Comparison of ENCODE assay signal across 1 fruit fly cellular context in the genomic region with DNA sequence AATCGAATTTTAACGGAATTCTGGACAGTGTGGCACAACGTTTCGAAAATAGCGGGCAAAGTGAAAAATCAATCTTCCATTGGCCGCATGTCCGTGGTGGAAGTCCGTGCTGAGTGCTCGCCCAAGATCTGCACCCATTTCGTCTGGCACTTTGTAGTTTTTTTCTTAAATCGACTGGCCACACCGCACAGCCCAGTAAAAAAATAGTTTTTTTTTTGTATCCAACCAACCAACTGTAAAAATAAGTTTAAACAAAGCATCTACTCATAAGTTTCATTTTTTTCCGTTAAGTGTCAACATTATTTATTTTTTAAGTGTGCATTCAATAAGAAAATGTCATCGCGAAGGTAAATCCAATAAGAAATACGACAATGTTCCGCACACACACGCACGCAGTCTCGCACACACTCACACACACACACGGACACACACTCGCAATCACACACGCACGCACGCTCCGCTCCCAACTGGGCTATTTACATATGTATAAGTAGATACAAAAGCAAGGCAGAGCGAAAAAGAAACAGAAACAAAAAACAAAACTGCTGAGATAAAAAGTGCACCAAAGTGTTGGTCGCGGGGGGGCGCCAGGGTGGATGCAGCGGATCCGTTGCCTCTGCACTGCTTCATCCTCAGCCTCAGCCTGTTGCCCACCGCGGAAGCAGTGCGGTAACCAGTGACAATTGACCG.
TF ChIP-seq lines count a peak whose summit lies in the region.

A gene (plus strand): TSS at position 163 of the 690 bp plus-strand sequence.

TF ChIP-seq in whole organism, embryonic, 481 proteins besides CTCF, POLR2A, EP300 and RAD21 (continued from another document and continues in another):
- TF ChIP-seq Mrtf (GFP tag; IDR thresholded peaks at IDR 0.05; lab: Robert Waterston, UW) (0 out of 3 replicates have a peak, but pooled peaks have one; percentile 15), CG32767 (GFP tag; IDR thresholded peaks at IDR 0.05; lab: Robert Waterston, UW) (no peak), CG12299 (tag; optimal IDR thresholded peaks at IDR 0.05; lab: Kevin White, UChicago) (no peak), Drgx (GFP tag; IDR thresholded peaks at IDR 0.05; lab: Robert Waterston, UW) (peak; percentile 86), Blimp-1 (GFP tag; optimal IDR thresholded peaks at IDR 0.05; lab: Kevin White, UChicago) (peak; percentile 29), sc (optimal IDR thresholded peaks at IDR 0.05; lab: Kevin White, UChicago) (no peak), sc (GFP tag; optimal IDR thresholded peaks at IDR 0.05; lab: Kevin White, UChicago) (no peak), CG10462 (GFP tag; optimal IDR thresholded peaks at IDR 0.05; lab: Kevin White, UChicago) (no peak), Hsf (GFP tag; optimal IDR thresholded peaks at IDR 0.05; lab: Kevin White, UChicago) (peak; percentile 57), MESR4 (GFP tag; optimal IDR thresholded peaks at IDR 0.05; lab: Kevin White, UChicago) (peak; percentile 91), Bteb2 (GFP tag; optimal IDR thresholded peaks at IDR 0.05; lab: Kevin White, UChicago) (peak; percentile 57), ERR (GFP tag; optimal IDR thresholded peaks at IDR 0.05; lab: Kevin White, UChicago) (peak; percentile 19), slp2 (GFP tag; optimal IDR thresholded peaks at IDR 0.05; lab: Kevin White, UChicago) (no peak), dan (GFP tag; IDR thresholded peaks at IDR 0.05; lab: Robert Waterston, UW) (no peak), CG4730 (GFP tag; IDR thresholded peaks at IDR 0.05; lab: Robert Waterston, UW) (no peak), CG9727 (GFP tag; optimal IDR thresholded peaks at IDR 0.05; lab: Kevin White, UChicago) (peak; percentile 2), CG17829 (tag; optimal IDR thresholded peaks at IDR 0.05; lab: Kevin White, UChicago) (no peak), C15 (GFP tag; IDR thresholded peaks at IDR 0.05; lab: Robert Waterston, UW) (no peak), CG15011 (GFP tag; optimal IDR thresholded peaks at IDR 0.05; lab: Kevin White, UChicago) (no peak), mam (GFP tag; optimal IDR thresholded peaks at IDR 0.05; lab: Kevin White, UChicago) (peak; percentile 59), CG7745 (tag; optimal IDR thresholded peaks at IDR 0.05; lab: Kevin White, UChicago) (no peak), NK7.1 (GFP tag; optimal IDR thresholded peaks at IDR 0.05; lab: Kevin White, UChicago) (no peak), CG1602 (GFP tag; optimal IDR thresholded peaks at IDR 0.05; lab: Kevin White, UChicago) (no peak), wdn (GFP tag; IDR thresholded peaks at IDR 0.05; lab: Robert Waterston, UW) (no peak), CG18599 (GFP tag; optimal IDR thresholded peaks at IDR 0.05; lab: Kevin White, UChicago) (peak; percentile 31), CG1024 (GFP tag; IDR thresholded peaks at IDR 0.05; lab: Robert Waterston, UW) (no peak), NFAT (GFP tag; IDR thresholded peaks at IDR 0.05; lab: Robert Waterston, UW) (0 out of 2 replicates have a peak, but pooled peaks have one; percentile 14), CG12236 (GFP tag; optimal IDR thresholded peaks at IDR 0.05; lab: Kevin White, UChicago) (no peak), YL-1 (GFP tag; optimal IDR thresholded peaks at IDR 0.05; lab: Kevin White, UChicago) (peak; percentile 72), CG10366 (GFP tag; IDR thresholded peaks at IDR 0.05; lab: Robert Waterston, UW) (peak; percentile 34), CG14710 (tag; optimal IDR thresholded peaks at IDR 0.05; lab: Kevin White, UChicago) (peak; percentile 65), CG4328 (GFP tag; optimal IDR thresholded peaks at IDR 0.05; lab: Kevin White, UChicago) (no peak), Lim3 (GFP tag; IDR thresholded peaks at IDR 0.05; lab: Robert Waterston, UW) (no peak), ATbp (GFP tag; optimal IDR thresholded peaks at IDR 0.05; lab: Kevin White, UChicago) (no peak), CG31365 (tag; optimal IDR thresholded peaks at IDR 0.05; lab: Kevin White, UChicago) (peak; percentile 91), row (GFP tag; IDR thresholded peaks at IDR 0.05; lab: Robert Waterston, UW) (no peak), CG13624 (GFP tag; optimal IDR thresholded peaks at IDR 0.05; lab: Kevin White, UChicago) (peak; percentile 49), sr (GFP tag; IDR thresholded peaks at IDR 0.05; lab: Robert Waterston, UW) (no peak), CG7963 (GFP tag; IDR thresholded peaks at IDR 0.05; lab: Robert Waterston, UW; ENCODE audit: partially characterized antibody) (no peak), CG32532 (GFP tag; IDR thresholded peaks at IDR 0.05; lab: Robert Waterston, UW) (no peak), ttk (GFP tag; IDR thresholded peaks at IDR 0.05; lab: Robert Waterston, UW) (no peak), Max (GFP tag; optimal IDR thresholded peaks at IDR 0.05; lab: Kevin White, UChicago) (no peak), Hmx (GFP tag; optimal IDR thresholded peaks at IDR 0.05; lab: Kevin White, UChicago) (no peak), hth (optimal IDR thresholded peaks at IDR 0.05; lab: Kevin White, UChicago) (no peak), Eip74EF (GFP tag; optimal IDR thresholded peaks at IDR 0.05; lab: Kevin White, UChicago) (no peak), Gug (GFP tag; IDR thresholded peaks at IDR 0.05; lab: Robert Waterston, UW) (no peak), crc (GFP tag; optimal IDR thresholded peaks at IDR 0.05; lab: Kevin White, UChicago) (no peak), CG11456 (GFP tag; IDR thresholded peaks at IDR 0.05; lab: Robert Waterston, UW) (0 out of 3 replicates have a peak, but pooled peaks have one; percentile 21), CG2889 (GFP tag; IDR thresholded peaks at IDR 0.05; lab: Robert Waterston, UW) (no peak), lbe (GFP tag; optimal IDR thresholded peaks at IDR 0.05; lab: Kevin White, UChicago) (no peak), btn (GFP tag; optimal IDR thresholded peaks at IDR 0.05; lab: Kevin White, UChicago) (no peak), seq (GFP tag; IDR thresholded peaks at IDR 0.05; lab: Robert Waterston, UW) (0 out of 2 replicates have a peak, but pooled peaks have one; percentile 26), Dip3 (GFP tag; optimal IDR thresholded peaks at IDR 0.05; lab: Kevin White, UChicago) (peak; percentile 3), CG6854 (GFP tag; optimal IDR thresholded peaks at IDR 0.05; lab: Kevin White, UChicago) (no peak), cad (GFP tag; optimal IDR thresholded peaks at IDR 0.05; lab: Kevin White, UChicago) (no peak), CG12659 (GFP tag; optimal IDR thresholded peaks at IDR 0.05; lab: Kevin White, UChicago) (peak; percentile 85), z (GFP tag; IDR thresholded peaks at IDR 0.05; lab: Robert Waterston, UW) (no peak), CG2202 (tag; optimal IDR thresholded peaks at IDR 0.05; lab: Kevin White, UChicago) (no peak), hkb (optimal IDR thresholded peaks at IDR 0.05; lab: Kevin White, UChicago) (peak; percentile 53), hkb (GFP tag; IDR thresholded peaks at IDR 0.05; lab: Robert Waterston, UW) (no peak), CG1647 (GFP tag; optimal IDR thresholded peaks at IDR 0.05; lab: Kevin White, UChicago) (peak; percentile 30), dimm (GFP tag; IDR thresholded peaks at IDR 0.05; lab: Robert Waterston, UW) (no peak), Stat92E (GFP tag; optimal IDR thresholded peaks at IDR 0.05; lab: Kevin White, UChicago) (no peak), Ets65A (GFP tag; lab: Kevin White, UChicago) (peak; percentile 90), CG13894 (tag; optimal IDR thresholded peaks at IDR 0.05; lab: Kevin White, UChicago) (peak; percentile 19), CG2678 (tag; optimal IDR thresholded peaks at IDR 0.05; lab: Kevin White, UChicago) (peak; percentile 15), CG34224 (GFP tag; IDR thresholded peaks at IDR 0.05; lab: Robert Waterston, UW; ENCODE audit: partially characterized antibody) (no peak), CG10431 (GFP tag; optimal IDR thresholded peaks at IDR 0.05; lab: Kevin White, UChicago) (no peak), eyg (GFP tag; optimal IDR thresholded peaks at IDR 0.05; lab: Kevin White, UChicago) (no peak), nerfin-1 (tag; optimal IDR thresholded peaks at IDR 0.05; lab: Kevin White, UChicago) (no peak), yki (optimal IDR thresholded peaks at IDR 0.05; lab: Kevin White, UChicago) (no peak), Hr78 (GFP tag; optimal IDR thresholded peaks at IDR 0.05; lab: Kevin White, UChicago) (no peak), CG31224 (GFP tag; IDR thresholded peaks at IDR 0.05; lab: Robert Waterston, UW) (no peak), fd64A (GFP tag; optimal IDR thresholded peaks at IDR 0.05; lab: Kevin White, UChicago) (no peak), rib (GFP tag; IDR thresholded peaks at IDR 0.05; lab: Robert Waterston, UW) (no peak), CG4707 (GFP tag; optimal IDR thresholded peaks at IDR 0.05; lab: Kevin White, UChicago) (no peak), chinmo (GFP tag; IDR thresholded peaks at IDR 0.05; lab: Robert Waterston, UW; ENCODE audit: partially characterized antibody) (0 out of 4 replicates have a peak, but pooled peaks have one; percentile 23), tin (GFP tag; optimal IDR thresholded peaks at IDR 0.05; lab: Kevin White, UChicago) (peak; percentile 18), bigmax (GFP tag; optimal IDR thresholded peaks at IDR 0.05; lab: Kevin White, UChicago) (no peak), Hr3 (GFP tag; optimal IDR thresholded peaks at IDR 0.05; lab: Kevin White, UChicago) (peak; percentile 3), grn (GFP tag; optimal IDR thresholded peaks at IDR 0.05; lab: Kevin White, UChicago) (no peak), zfh2 (GFP tag; optimal IDR thresholded peaks at IDR 0.05; lab: Kevin White, UChicago) (peak; percentile 63), B-H1 (GFP tag; IDR thresholded peaks at IDR 0.05; lab: Robert Waterston, UW) (no peak), CG1792 (GFP tag; optimal IDR thresholded peaks at IDR 0.05; lab: Kevin White, UChicago) (no peak), CG15269 (tag; optimal IDR thresholded peaks at IDR 0.05; lab: Kevin White, UChicago) (peak; percentile 5), CG17568 (GFP tag; optimal IDR thresholded peaks at IDR 0.05; lab: Kevin White, UChicago) (no peak), Opbp (GFP tag; IDR thresholded peaks at IDR 0.05; lab: Robert Waterston, UW; ENCODE audit: partially characterized antibody) (0 out of 3 replicates have a peak, but pooled peaks have one; percentile 50), zen (tag; optimal IDR thresholded peaks at IDR 0.05; lab: Kevin White, UChicago) (no peak), chn (GFP tag; optimal IDR thresholded peaks at IDR 0.05; lab: Kevin White, UChicago) (no peak), CG4404 (GFP tag; IDR thresholded peaks at IDR 0.05; lab: Robert Waterston, UW) (peak; percentile 32; the same call in 1 of the 2 replicates), HLH4C (GFP tag; IDR thresholded peaks at IDR 0.05; lab: Robert Waterston, UW; ENCODE audit: partially characterized antibody) (no peak), Optix (GFP tag; IDR thresholded peaks at IDR 0.05; lab: Robert Waterston, UW) (no peak), slbo (GFP tag; IDR thresholded peaks at IDR 0.05; lab: Robert Waterston, UW) (peak; percentile 76), stwl (tag; optimal IDR thresholded peaks at IDR 0.05; lab: Kevin White, UChicago) (peak; percentile 54), CG2199 (GFP tag; IDR thresholded peaks at IDR 0.05; lab: Robert Waterston, UW) (no peak), sqz (GFP tag; optimal IDR thresholded peaks at IDR 0.05; lab: Kevin White, UChicago) (peak; percentile 97), CrebB (tag; optimal IDR thresholded peaks at IDR 0.05; lab: Kevin White, UChicago) (no peak), dpn (GFP tag; optimal IDR thresholded peaks at IDR 0.05; lab: Kevin White, UChicago) (peak; percentile 59 to 62), org-1 (GFP tag; optimal IDR thresholded peaks at IDR 0.05; lab: Kevin White, UChicago) (no peak), ro (GFP tag; IDR thresholded peaks at IDR 0.05; lab: Robert Waterston, UW) (no peak), bowl (GFP tag; IDR thresholded peaks at IDR 0.05; lab: Robert Waterston, UW) (no peak), CG3847 (GFP tag; IDR thresholded peaks at IDR 0.05; lab: Robert Waterston, UW) (peak; percentile 87), CG2129 (GFP tag; IDR thresholded peaks at IDR 0.05; lab: Robert Waterston, UW; ENCODE audit: partially characterized antibody) (no peak), kni (GFP tag; optimal IDR thresholded peaks at IDR 0.05; lab: Kevin White, UChicago) (peak; percentile 36), Pdp1 (GFP tag; optimal IDR thresholded peaks at IDR 0.05; lab: Kevin White, UChicago) (peak; percentile 30 to 48), CG5245 (GFP tag; optimal IDR thresholded peaks at IDR 0.05; lab: Kevin White, UChicago) (no peak), CG14050 (GFP tag; IDR thresholded peaks at IDR 0.05; lab: Robert Waterston, UW) (no peak), CG10654 (GFP tag; optimal IDR thresholded peaks at IDR 0.05; lab: Kevin White, UChicago) (no peak), wek (GFP tag; optimal IDR thresholded peaks at IDR 0.05; lab: Kevin White, UChicago) (no peak), dysf (GFP tag; IDR thresholded peaks at IDR 0.05; lab: Robert Waterston, UW) (peak; percentile 31; the same call in 1 of the 3 replicates), esg (GFP tag; conservative IDR thresholded peaks at IDR 0.05; lab: Robert Waterston, UW) (no peak), Dfd (GFP tag; optimal IDR thresholded peaks at IDR 0.05; lab: Kevin White, UChicago) (no peak), CG12744 (GFP tag; optimal IDR thresholded peaks at IDR 0.05; lab: Kevin White, UChicago) (no peak), CG10267 (tag; optimal IDR thresholded peaks at IDR 0.05; lab: Kevin White, UChicago) (peak; percentile 95), fd3F (GFP tag; optimal IDR thresholded peaks at IDR 0.05; lab: Kevin White, UChicago) (no peak), NfI (GFP tag; optimal IDR thresholded peaks at IDR 0.05; lab: Kevin White, UChicago) (peak; percentile 41), ken (GFP tag; IDR thresholded peaks at IDR 0.05; lab: Robert Waterston, UW) (peak; percentile 72; the same call in 2 of the 3 replicates), CG14965 (GFP tag; optimal IDR thresholded peaks at IDR 0.05; lab: Kevin White, UChicago; ENCODE audit: borderline replicate concordance) (no peak), Sry-δ (GFP tag; optimal IDR thresholded peaks at IDR 0.05; lab: Kevin White, UChicago) (peak; percentile 69), CG3407 (GFP tag; optimal IDR thresholded peaks at IDR 0.05; lab: Kevin White, UChicago) (no peak), CG34422 (GFP tag; IDR thresholded peaks at IDR 0.05; lab: Robert Waterston, UW) (peak; percentile 52; the same call in 2 of the 3 replicates), klu (GFP tag; IDR thresholded peaks at IDR 0.05; lab: Robert Waterston, UW) (no peak), CG5953 (GFP tag; IDR thresholded peaks at IDR 0.05; lab: Robert Waterston, UW) (no peak), al (GFP tag; IDR thresholded peaks at IDR 0.05; lab: Robert Waterston, UW) (no peak), Side (GFP tag; optimal IDR thresholded peaks at IDR 0.05; lab: Kevin White, UChicago) (peak; percentile 33), CG18764 (GFP tag; optimal IDR thresholded peaks at IDR 0.05; lab: Kevin White, UChicago) (peak; percentile 24)
